Worm (Caenorhabditis elegans) whole organism, L2 larva: ENCODE data around the gene aqp-7.

Experiments used
- ama-1 ChIP-seq: fragments of 150-350 bp; optimal IDR thresholded peaks from 2 replicates; lab custom pipeline; 2018; ENCODE audit warnings: inconsistent platforms
- ceh-82 ChIP-seq: fragments of 150-350 bp; optimal IDR thresholded peaks from 2 replicates; lab custom pipeline; 2014; ENCODE audit warnings: missing biosample characterization, missing genetic modification characterization
- egl-27 ChIP-seq: sonication (generic microtip); optimal IDR thresholded peaks from 3 replicates; lab custom pipeline; 2017; ENCODE audit warnings: missing biosample characterization, missing genetic modification reagents, missing genetic modification characterization
- elt-1 ChIP-seq: fragments of 150-350 bp; optimal IDR thresholded peaks from 2 replicates; lab custom pipeline; 2014; ENCODE audit warnings: missing biosample characterization, missing genetic modification characterization
- elt-3 ChIP-seq: sonication (generic microtip); optimal IDR thresholded peaks from 2 replicates; lab custom pipeline; 2017; ENCODE audit warnings: missing biosample characterization, missing genetic modification characterization
- fos-1 ChIP-seq: fragments of 150-350 bp; optimal IDR thresholded peaks from 2 replicates; lab custom pipeline; 2014; ENCODE audit warnings: missing biosample characterization, missing genetic modification characterization
- lin-11 ChIP-seq: fragments of 150-350 bp; sonication (generic microtip); optimal IDR thresholded peaks from 2 replicates; lab custom pipeline; 2014; ENCODE audit warnings: missing biosample characterization, missing genetic modification characterization, inconsistent platforms, mixed read lengths
- lin-13 ChIP-seq: fragments of 150-350 bp; optimal IDR thresholded peaks from 2 replicates; lab custom pipeline; 2014; ENCODE audit warnings: missing biosample characterization, missing genetic modification reagents, missing genetic modification characterization
- mab-5 ChIP-seq: fragments of 150-350 bp; optimal IDR thresholded peaks from 2 replicates; lab custom pipeline; 2014; ENCODE audit warnings: missing biosample characterization, missing genetic modification characterization
- mdl-1 ChIP-seq, 2 experiments: fragments of 150-350 bp in 1 of 2; sonication (generic microtip) in 1 of 2; optimal IDR thresholded peaks; 2 replicates each; lab custom pipeline; 2017; ENCODE audit warnings: missing biosample characterization in 2 of 2, missing genetic modification characterization in 2 of 2
- nhr-25 ChIP-seq: fragments of 150-350 bp; sonication (generic microtip); optimal IDR thresholded peaks from 3 replicates; lab custom pipeline; 2014; ENCODE audit warnings: missing biosample characterization, missing genetic modification characterization

ce11 chrX:3057656-3058055 lies 32.8 kb downstream of the aqp-7 start:
- TF ChIP-seq nhr-25 (tag; lab: Kevin White, UChicago) (no peak), fos-1 (no peak), ceh-82 (tag; lab: Kevin White, UChicago) (no peak), elt-3 (tag; lab: Kevin White, UChicago) (no peak), mab-5 (tag; lab: Kevin White, UChicago) (no peak), mdl-1 (tag; optimal IDR thresholded peaks at IDR 0.05; lab: Kevin White, UChicago) (no peak), elt-1 (tag; lab: Kevin White, UChicago) (no peak), lin-13 (no peak), lin-11 (tag; lab: Kevin White, UChicago) (no peak), ama-1 (lab: Kevin White, UChicago) (no peak), egl-27 (no peak)
